Worm (Caenorhabditis elegans): ENCODE data around the gene ggtb-1.

ggtb-1 gene

ce11 chrIII:7154526-7154925 is 21.0 kb downstream of the ggtb-1 start:
- TF ChIP-seq ama-1 (optimal IDR thresholded peaks at IDR 0.05): no peak
- no peak for TF ChIP-seq tra-4 (tag; optimal IDR thresholded peaks at IDR 0.05)

ce11 chrIII:7155631-7156030 is 22.1 kb downstream of the ggtb-1 start:
- TF ChIP-seq flt-1 (GFP tag; IDR thresholded peaks at IDR 0.05) (peak; percentile 3; the same call in 1 of the 2 replicates), ets-7 (tag; optimal IDR thresholded peaks at IDR 0.05) (no peak), hnd-1 (tag; optimal IDR thresholded peaks at IDR 0.05) (no peak), F13C5.2 (tag; optimal IDR thresholded peaks at IDR 0.05) (peak; percentile 70), sea-1 (GFP tag; conservative IDR thresholded peaks at IDR 0.05) (0 out of 2 replicates have a peak, but pooled peaks have one; percentile 28), hmg-4 (GFP tag; optimal IDR thresholded peaks at IDR 0.05) (peak; percentile 2), scrt-1 (GFP tag; IDR thresholded peaks at IDR 0.05) (no peak)

ce11 chrIII:7158709-7159108 is 25.1 kb downstream of the ggtb-1 start, which contains the start of gene nuo-4:
TSS of gene nuo-4 (minus strand) at chrIII:7158809.
- no peak for TF ChIP-seq flt-1 (GFP tag; IDR thresholded peaks at IDR 0.05)
- no peak for TF ChIP-seq ceh-13 (GFP tag; optimal IDR thresholded peaks at IDR 0.05)
- TF ChIP-seq scrt-1 (GFP tag; IDR thresholded peaks at IDR 0.05): no peak
- no peak for TF ChIP-seq hmg-4 (GFP tag; optimal IDR thresholded peaks at IDR 0.05)

ce11 chrIII:7159246-7159645 is 25.7 kb downstream of the ggtb-1 start:
- TF ChIP-seq B0310.2 (tag; optimal IDR thresholded peaks at IDR 0.05) (no peak), aly-1 (tag; optimal IDR thresholded peaks at IDR 0.05) (no peak), hnd-1 (tag; optimal IDR thresholded peaks at IDR 0.05) (no peak), pes-1 (GFP tag; IDR thresholded peaks at IDR 0.05) (no peak), F13C5.2 (tag; optimal IDR thresholded peaks at IDR 0.05) (no peak), hmbx-1 (tag; optimal IDR thresholded peaks at IDR 0.05) (no peak), sea-1 (GFP tag; conservative IDR thresholded peaks at IDR 0.05) (no peak)

- TF ChIP-seq ceh-36 (tag; optimal IDR thresholded peaks at IDR 0.05) (no peak), tbx-37 (GFP tag; conservative IDR thresholded peaks at IDR 0.05) (no peak), B0310.2 (tag; optimal IDR thresholded peaks at IDR 0.05) (no peak), hmbx-1 (tag; optimal IDR thresholded peaks at IDR 0.05) (no peak), F13C5.2 (tag; optimal IDR thresholded peaks at IDR 0.05) (no peak), scrt-1 (GFP tag; IDR thresholded peaks at IDR 0.05) (no peak), aly-1 (tag; optimal IDR thresholded peaks at IDR 0.05) (no peak), hnd-1 (tag; optimal IDR thresholded peaks at IDR 0.05) (no peak), ama-1 (optimal IDR thresholded peaks at IDR 0.05) (no peak), hmg-4 (GFP tag; optimal IDR thresholded peaks at IDR 0.05) (no peak), ets-7 (tag; optimal IDR thresholded peaks at IDR 0.05) (no peak), sea-1 (GFP tag; conservative IDR thresholded peaks at IDR 0.05) (no peak), tra-4 (tag; optimal IDR thresholded peaks at IDR 0.05) (no peak), pes-1 (GFP tag; IDR thresholded peaks at IDR 0.05) (no peak), tbx-11 (GFP tag; IDR thresholded peaks at IDR 0.05) (no peak), flt-1 (GFP tag; IDR thresholded peaks at IDR 0.05) (no peak), ceh-13 (GFP tag; optimal IDR thresholded peaks at IDR 0.05) (no peak)
Observed at ce11 chrIII:7161055-7161454, 27.5 kb downstream of the ggtb-1 start, which contains the start of gene rnp-7. TSS of gene rnp-7 (minus strand) at chrIII:7161155.

- TF ChIP-seq hmg-4 (GFP tag; optimal IDR thresholded peaks at IDR 0.05) (peak; percentile 69), F13C5.2 (tag; optimal IDR thresholded peaks at IDR 0.05) (peak; percentile 75), scrt-1 (GFP tag; IDR thresholded peaks at IDR 0.05) (no peak)
Observed at ce11 chrIII:7162065-7162762, 28.6 kb downstream of the ggtb-1 start, which contains the start of the genes syf-2 and K04G7.1. TSS of gene syf-2 (minus strand) at chrIII:7162115. TSS of gene K04G7.1 (plus strand) at chrIII:7162712.

- no peak for TF ChIP-seq hmg-4 (GFP tag; optimal IDR thresholded peaks at IDR 0.05)
- no peak for TF ChIP-seq aly-1 (tag; optimal IDR thresholded peaks at IDR 0.05)
- no peak for TF ChIP-seq tbx-37 (GFP tag; conservative IDR thresholded peaks at IDR 0.05)
- TF ChIP-seq ceh-36 (tag; optimal IDR thresholded peaks at IDR 0.05): no peak
- TF ChIP-seq F13C5.2 (tag; optimal IDR thresholded peaks at IDR 0.05): no peak
- TF ChIP-seq flt-1 (GFP tag; IDR thresholded peaks at IDR 0.05): no peak
- no peak for TF ChIP-seq ets-7 (tag; optimal IDR thresholded peaks at IDR 0.05)
- TF ChIP-seq tbx-11 (GFP tag; IDR thresholded peaks at IDR 0.05): no peak
- no peak for TF ChIP-seq hnd-1 (tag; optimal IDR thresholded peaks at IDR 0.05)
- no peak for TF ChIP-seq B0310.2 (tag; optimal IDR thresholded peaks at IDR 0.05)
- no peak for TF ChIP-seq tra-4 (tag; optimal IDR thresholded peaks at IDR 0.05)
- no peak for TF ChIP-seq pes-1 (GFP tag; IDR thresholded peaks at IDR 0.05)
- TF ChIP-seq hmbx-1 (tag; optimal IDR thresholded peaks at IDR 0.05): no peak
- TF ChIP-seq ceh-13 (GFP tag; optimal IDR thresholded peaks at IDR 0.05): no peak
- no peak for TF ChIP-seq ama-1 (optimal IDR thresholded peaks at IDR 0.05)
- TF ChIP-seq scrt-1 (GFP tag; IDR thresholded peaks at IDR 0.05): no peak
- TF ChIP-seq sea-1 (GFP tag; conservative IDR thresholded peaks at IDR 0.05): no peak
Observed at ce11 chrIII:7165276-7165675, 31.7 kb downstream of the ggtb-1 start.

ce11 chrIII:7165816-7166229 is 32.3 kb downstream of the ggtb-1 start:
- TF ChIP-seq hmbx-1 (tag; optimal IDR thresholded peaks at IDR 0.05) (no peak), pes-1 (GFP tag; IDR thresholded peaks at IDR 0.05) (no peak), flt-1 (GFP tag; IDR thresholded peaks at IDR 0.05) (no peak), hnd-1 (tag; optimal IDR thresholded peaks at IDR 0.05) (no peak), sea-1 (GFP tag; conservative IDR thresholded peaks at IDR 0.05) (no peak), tbx-37 (GFP tag; conservative IDR thresholded peaks at IDR 0.05) (no peak), ceh-36 (tag; optimal IDR thresholded peaks at IDR 0.05) (no peak), ets-7 (tag; optimal IDR thresholded peaks at IDR 0.05) (no peak), F13C5.2 (tag; optimal IDR thresholded peaks at IDR 0.05) (no peak), hmg-4 (GFP tag; optimal IDR thresholded peaks at IDR 0.05) (no peak), aly-1 (tag; optimal IDR thresholded peaks at IDR 0.05) (no peak), tbx-11 (GFP tag; IDR thresholded peaks at IDR 0.05) (no peak), tra-4 (tag; optimal IDR thresholded peaks at IDR 0.05) (no peak), ama-1 (optimal IDR thresholded peaks at IDR 0.05) (no peak), scrt-1 (GFP tag; IDR thresholded peaks at IDR 0.05) (no peak), ceh-13 (GFP tag; optimal IDR thresholded peaks at IDR 0.05) (no peak), B0310.2 (tag; optimal IDR thresholded peaks at IDR 0.05) (no peak)

Data from whole organism, early embryonic.